Worm (Caenorhabditis elegans) whole organism, L2 larva: ENCODE data around the gene fip-4.

Experiments used
- elt-1 ChIP-seq: fragments of 150-350 bp; optimal IDR thresholded peaks from 2 replicates; lab custom pipeline; 2014; ENCODE audit warnings: missing biosample characterization, missing genetic modification characterization
- nhr-12 ChIP-seq: fragments of 150-350 bp; optimal IDR thresholded peaks from 2 replicates; lab custom pipeline; 2014; ENCODE audit warnings: missing biosample characterization, missing genetic modification characterization
- nhr-23 ChIP-seq: fragments of 150-350 bp; optimal IDR thresholded peaks from 2 replicates; lab custom pipeline; 2014; ENCODE audit warnings: missing biosample characterization, missing genetic modification reagents, missing genetic modification characterization
- nhr-25 ChIP-seq: fragments of 150-350 bp; sonication (generic microtip); optimal IDR thresholded peaks from 3 replicates; lab custom pipeline; 2014; ENCODE audit warnings: missing biosample characterization, missing genetic modification characterization
- unc-62 ChIP-seq: fragments of 150-350 bp; optimal IDR thresholded peaks from 2 replicates; lab custom pipeline; 2014; ENCODE audit warnings: missing biosample characterization, missing genetic modification reagents, missing genetic modification characterization

ce11 chrV:8592691-8593307, 18.3 kb downstream of the fip-4 start:
- TF ChIP-seq nhr-23 (tag; lab: Kevin White, UChicago) (no peak), unc-62 (GFP tag; lab: Kevin White, UChicago) (no peak), nhr-12 (tag; lab: Kevin White, UChicago) (no peak), elt-1 (tag; lab: Kevin White, UChicago) (no peak), nhr-25 (tag; lab: Kevin White, UChicago) (no peak)
